Fruit fly (Drosophila melanogaster) whole organism, prepupa: ENCODE measurements around the gene CG10041.

Source experiments
- Hr39 ChIP-seq: fragments of 200-800 bp; sonication (Bioruptor generic); optimal IDR thresholded peaks from 2 replicates; lab custom pipeline; 2016; ENCODE audit warnings: missing biosample characterization, missing genetic modification characterization
- Sox102F ChIP-seq: fragments of 200-800 bp; sonication (Bioruptor generic); optimal IDR thresholded peaks from 2 replicates; lab custom pipeline; 2016; ENCODE audit warnings: missing biosample characterization, mild to moderate bottlenecking, missing genetic modification characterization

dm6 chr3R:12364580-12364979 lies 12.7 kb upstream of the CG10041 start, which contains the start of gene Tim17a1:
- no peak for TF ChIP-seq Sox102F
- no peak for TF ChIP-seq Hr39
